Worm (Caenorhabditis elegans) whole organism, L1 larva: Measurements from ENCODE around the gene F20G2.1.

Source experiments
- C16A3.4 ChIP-seq: fragments of 150-350 bp; optimal IDR thresholded peaks from 2 replicates; lab custom pipeline; 2014; ENCODE audit warnings: missing biosample characterization, missing genetic modification characterization
- C34B4.2 ChIP-seq: sonication (generic microtip); optimal IDR thresholded peaks from 2 replicates; lab custom pipeline; 2017; ENCODE audit warnings: mild to moderate bottlenecking, missing genetic modification characterization, missing compliant biosample characterization
- F16B12.6 ChIP-seq: fragments of 150-350 bp; optimal IDR thresholded peaks from 2 replicates; lab custom pipeline; 2014; ENCODE audit warnings: missing biosample characterization, missing genetic modification characterization
- aly-2 ChIP-seq: fragments of 150-350 bp; optimal IDR thresholded peaks from 2 replicates; lab custom pipeline; 2014; ENCODE audit warnings: missing biosample characterization, missing genetic modification characterization
- ama-1 ChIP-seq: fragments of 150-350 bp; optimal IDR thresholded peaks from 2 replicates; lab custom pipeline; 2014
- blmp-1 ChIP-seq: fragments of 150-350 bp; optimal IDR thresholded peaks from 2 replicates; lab custom pipeline; 2014; ENCODE audit warnings: missing biosample characterization, missing genetic modification characterization
- ceh-63 ChIP-seq: fragments of 200-800 bp; sonication (Bioruptor generic); optimal IDR thresholded peaks from 2 replicates; lab custom pipeline; 2018; ENCODE audit warnings: mild to moderate bottlenecking, missing genetic modification characterization, missing compliant biosample characterization
- ceh-8 ChIP-seq: fragments of 200-800 bp; sonication (Bioruptor generic); optimal IDR thresholded peaks from 2 replicates; lab custom pipeline; 2018; ENCODE audit warnings: mild to moderate bottlenecking, missing genetic modification characterization, moderate library complexity, missing compliant biosample characterization
- ces-1 ChIP-seq: fragments of 150-350 bp; optimal IDR thresholded peaks from 2 replicates; lab custom pipeline; 2014; ENCODE audit warnings: missing biosample characterization, missing genetic modification reagents, missing genetic modification characterization
- dsc-1 ChIP-seq: sonication (generic microtip); optimal IDR thresholded peaks from 2 replicates; lab custom pipeline; 2016; ENCODE audit warnings: mild to moderate bottlenecking, missing genetic modification characterization, missing compliant biosample characterization
- efl-3 ChIP-seq: fragments of 200-800 bp; sonication (Bioruptor generic); optimal IDR thresholded peaks from 2 replicates; lab custom pipeline; 2018; ENCODE audit warnings: mild to moderate bottlenecking, missing genetic modification characterization, missing compliant biosample characterization
- elt-2 ChIP-seq: sonication (generic microtip); optimal IDR thresholded peaks from 2 replicates; lab custom pipeline; 2016; ENCODE audit warnings: missing genetic modification characterization, mild to moderate bottlenecking, inconsistent platforms, missing compliant biosample characterization, missing genetic modification reagents
- elt-3 ChIP-seq, 6 experiments: fragments of 150-350 bp in 1 of 6; sonication (generic microtip); optimal IDR thresholded peaks; 2 replicates each; lab custom pipeline; 2017 to 2018; ENCODE audit warnings: missing biosample characterization in 6 of 6, missing genetic modification characterization in 6 of 6, inconsistent platforms in 1 of 6
- ets-5 ChIP-seq: fragments of 200-800 bp; sonication (Bioruptor generic); IDR thresholded peaks from 2 replicates; pipeline ENCODE4 v1.3.6; 2022; ENCODE audit warnings: missing genetic modification characterization, missing compliant biosample characterization
- fkh-10 ChIP-seq: sonication (generic microtip); optimal IDR thresholded peaks from 2 replicates; lab custom pipeline; 2017; ENCODE audit warnings: missing biosample characterization, missing genetic modification reagents, missing genetic modification characterization
- fkh-4 ChIP-seq: sonication (generic microtip); optimal IDR thresholded peaks from 2 replicates; lab custom pipeline; 2016; ENCODE audit warnings: missing compliant biosample characterization, missing genetic modification characterization, borderline replicate concordance
- fkh-8 ChIP-seq: sonication (generic microtip); optimal IDR thresholded peaks from 2 replicates; lab custom pipeline; 2016; ENCODE audit warnings: mild to moderate bottlenecking, missing genetic modification characterization, missing compliant biosample characterization
- grh-1 ChIP-seq: fragments of 200-800 bp; sonication (Bioruptor generic); IDR thresholded peaks from 2 replicates; pipeline ENCODE4 v1.3.6; 2022; ENCODE audit warnings: missing genetic modification reagents, missing genetic modification characterization, missing compliant biosample characterization
- hlh-17 ChIP-seq: fragments of 200-800 bp; sonication (Bioruptor generic); optimal IDR thresholded peaks from 2 replicates; lab custom pipeline; 2018; ENCODE audit warnings: missing genetic modification characterization, mild to moderate bottlenecking, missing compliant biosample characterization, moderate library complexity, borderline replicate concordance
- irx-1 ChIP-seq: sonication (generic microtip); optimal IDR thresholded peaks from 2 replicates; lab custom pipeline; 2016; ENCODE audit warnings: missing genetic modification characterization, missing compliant biosample characterization
- isw-1 ChIP-seq: fragments of 200-800 bp; sonication (Bioruptor generic); IDR thresholded peaks from 2 replicates; pipeline ENCODE4 v1.3.6; 2022; ENCODE audit warnings: missing genetic modification characterization, missing compliant biosample characterization
- jun-1 ChIP-seq: fragments of 150-350 bp; optimal IDR thresholded peaks from 2 replicates; lab custom pipeline; 2014; ENCODE audit warnings: missing biosample characterization, missing genetic modification reagents, missing genetic modification characterization
- lin-13 ChIP-seq: fragments of 150-350 bp; optimal IDR thresholded peaks from 2 replicates; lab custom pipeline; 2014; ENCODE audit warnings: missing biosample characterization, missing genetic modification reagents, missing genetic modification characterization
- lin-14 ChIP-seq: fragments of 200-800 bp; sonication (Bioruptor generic); optimal IDR thresholded peaks from 2 replicates; lab custom pipeline; 2018; ENCODE audit warnings: mild to moderate bottlenecking, missing genetic modification characterization, moderate library complexity, missing compliant biosample characterization
- lin-39 ChIP-seq: fragments of 150-350 bp; optimal IDR thresholded peaks from 2 replicates; lab custom pipeline; 2014; ENCODE audit warnings: missing biosample characterization, missing genetic modification reagents, missing genetic modification characterization
- lir-3 ChIP-seq: sonication (generic microtip); optimal IDR thresholded peaks from 2 replicates; lab custom pipeline; 2016; ENCODE audit warnings: mild to moderate bottlenecking, missing genetic modification characterization, moderate library complexity, missing compliant biosample characterization; ENCODE audit not compliant: poor library complexity
- lsy-2 ChIP-seq, 2 experiments: fragments of 150-350 bp; optimal IDR thresholded peaks; 2 replicates each; lab custom pipeline; 2014; ENCODE audit warnings: missing biosample characterization in 2 of 2, missing genetic modification characterization in 2 of 2
- mef-2 ChIP-seq: fragments of 150-350 bp; optimal IDR thresholded peaks from 2 replicates; lab custom pipeline; 2014; ENCODE audit warnings: missing biosample characterization, missing genetic modification characterization
- mep-1 ChIP-seq: fragments of 150-350 bp; optimal IDR thresholded peaks from 2 replicates; lab custom pipeline; 2014; ENCODE audit warnings: missing biosample characterization, missing genetic modification characterization
- nhr-11 ChIP-seq: fragments of 150-350 bp; optimal IDR thresholded peaks from 2 replicates; lab custom pipeline; 2014; ENCODE audit warnings: missing biosample characterization, missing genetic modification characterization
- nhr-19 ChIP-seq: fragments of 200-800 bp; sonication (Bioruptor generic); conservative IDR thresholded peaks from 2 replicates; pipeline ENCODE4 v1.3.6; 2022; ENCODE audit warnings: missing genetic modification characterization, missing compliant biosample characterization
- nhr-20 ChIP-seq: sonication (generic microtip); optimal IDR thresholded peaks from 2 replicates; lab custom pipeline; 2016; ENCODE audit warnings: mild to moderate bottlenecking, missing genetic modification characterization, missing compliant biosample characterization
- nhr-47 ChIP-seq: sonication (generic microtip); optimal IDR thresholded peaks from 2 replicates; lab custom pipeline; 2016; ENCODE audit warnings: mild to moderate bottlenecking, missing genetic modification characterization, moderate library complexity, missing compliant biosample characterization
- nhr-76 ChIP-seq: sonication (generic microtip); optimal IDR thresholded peaks from 2 replicates; lab custom pipeline; 2017; ENCODE audit warnings: missing biosample characterization, missing genetic modification characterization
- nhr-84 ChIP-seq: sonication (generic microtip); optimal IDR thresholded peaks from 2 replicates; lab custom pipeline; 2017; ENCODE audit warnings: missing biosample characterization, missing genetic modification characterization
- nhr-85 ChIP-seq: sonication (generic microtip); peaks from one replicate; lab custom pipeline; 2016; ENCODE audit warnings: missing genetic modification characterization, inconsistent platforms, missing compliant biosample characterization
- nhr-90 ChIP-seq: sonication (generic microtip); optimal IDR thresholded peaks from 2 replicates; lab custom pipeline; 2016; ENCODE audit warnings: mild to moderate bottlenecking, missing genetic modification characterization, missing compliant biosample characterization; ENCODE audit not compliant: poor library complexity
- pag-3 ChIP-seq: sonication (generic microtip); optimal IDR thresholded peaks from 2 replicates; lab custom pipeline; 2017; ENCODE audit warnings: missing genetic modification characterization, mild to moderate bottlenecking, missing compliant biosample characterization, antibody characterized with exemption, borderline replicate concordance; ENCODE audit not compliant: insufficient read depth
- rnt-1 ChIP-seq: sonication (generic microtip); optimal IDR thresholded peaks from 2 replicates; lab custom pipeline; 2016; ENCODE audit warnings: mild to moderate bottlenecking, missing genetic modification characterization, moderate library complexity, missing compliant biosample characterization
- skn-1 ChIP-seq: fragments of 150-350 bp; optimal IDR thresholded peaks from 2 replicates; lab custom pipeline; 2014; ENCODE audit warnings: missing biosample characterization, missing genetic modification characterization
- snpc-4 ChIP-seq: fragments of 150-350 bp; optimal IDR thresholded peaks from 2 replicates; lab custom pipeline; 2014; ENCODE audit warnings: missing biosample characterization, missing genetic modification characterization
- snu-23 ChIP-seq: sonication (generic microtip); optimal IDR thresholded peaks from 2 replicates; lab custom pipeline; 2016; ENCODE audit warnings: missing genetic modification characterization, missing compliant biosample characterization
- tlp-1 ChIP-seq: fragments of 150-350 bp; optimal IDR thresholded peaks from 2 replicates; lab custom pipeline; 2014; ENCODE audit warnings: missing biosample characterization, missing genetic modification characterization
- unc-130 ChIP-seq: fragments of 150-350 bp; optimal IDR thresholded peaks from 2 replicates; lab custom pipeline; 2017; ENCODE audit warnings: missing biosample characterization, missing genetic modification characterization, inconsistent platforms
- unc-30 ChIP-seq: sonication (generic microtip); optimal IDR thresholded peaks from 2 replicates; lab custom pipeline; 2017; ENCODE audit warnings: missing biosample characterization, missing genetic modification characterization
- unc-62 ChIP-seq: fragments of 150-350 bp; optimal IDR thresholded peaks from 2 replicates; lab custom pipeline; 2014; ENCODE audit warnings: missing biosample characterization, missing genetic modification reagents, missing genetic modification characterization
- unc-98 ChIP-seq: fragments of 200-800 bp; sonication (Bioruptor generic); IDR thresholded peaks from 2 replicates; pipeline ENCODE4 v1.3.6; 2022; ENCODE audit warnings: missing genetic modification characterization, missing compliant biosample characterization
- vab-15 ChIP-seq: sonication (generic microtip); optimal IDR thresholded peaks from 2 replicates; lab custom pipeline; 2017; ENCODE audit warnings: missing genotype, mild to moderate bottlenecking, missing genetic modification characterization, missing compliant biosample characterization
- zag-1 ChIP-seq: fragments of 150-350 bp; optimal IDR thresholded peaks from 2 replicates; lab custom pipeline; 2014; ENCODE audit warnings: missing biosample characterization, missing genetic modification characterization
- ztf-4 ChIP-seq: fragments of 150-350 bp; optimal IDR thresholded peaks from 2 replicates; lab custom pipeline; 2014; ENCODE audit warnings: missing biosample characterization, missing genetic modification characterization

Gene F20G2.1

ce11 chrV:13790557-13790956 is 37.2 kb upstream of the F20G2.1 start (continued):
- no peak for TF ChIP-seq ztf-4 (tag; lab: Kevin White, UChicago)
- TF ChIP-seq mef-2 (tag; lab: Kevin White, UChicago), result no peak
- no peak for TF ChIP-seq ama-1 (lab: Kevin White, UChicago)
- TF ChIP-seq grh-1 (GFP tag; lab: Robert Waterston, UW), result peak; percentile 91
- no peak for TF ChIP-seq dsc-1
- TF ChIP-seq ces-1 (GFP tag; lab: Kevin White, UChicago), result no peak
- no peak for TF ChIP-seq aly-2 (tag; lab: Kevin White, UChicago)
- no peak for TF ChIP-seq efl-3 (GFP tag; lab: Kevin White, UChicago)
- no peak for TF ChIP-seq fkh-10
- no peak for TF ChIP-seq nhr-84
- TF ChIP-seq vab-15, result peak; percentile 32
- no peak for TF ChIP-seq unc-62 (GFP tag; lab: Kevin White, UChicago)
- peak; percentile 93 for TF ChIP-seq nhr-85 (tag; lab: Kevin White, UChicago)
- TF ChIP-seq unc-130 (tag; lab: Kevin White, UChicago), result peak; percentile 31
- no peak for TF ChIP-seq skn-1 (tag; lab: Kevin White, UChicago)
- TF ChIP-seq, all 84 proteins: peak for 19

- TF ChIP-seq ceh-63 (GFP tag; lab: Kevin White, UChicago) (no peak), tlp-1 (tag; lab: Kevin White, UChicago) (no peak), fkh-8 (peak; percentile 6)
Observed at ce11 chrV:13790117-13790516, 36.7 kb upstream of the F20G2.1 start.

ce11 chrV:13789362-13789761 is 36.0 kb upstream of the F20G2.1 start:
- TF ChIP-seq lir-3, result peak; percentile 73
- TF ChIP-seq vab-15, result no peak
- peak; percentile 64 for TF ChIP-seq nhr-90 (tag; lab: Kevin White, UChicago)
- peak; percentile 39 for TF ChIP-seq snpc-4 (tag; lab: Kevin White, UChicago)
- TF ChIP-seq nhr-20 (tag; lab: Kevin White, UChicago), result peak; percentile 90
- peak; percentile 89 for TF ChIP-seq C16A3.4 (tag; lab: Kevin White, UChicago)
- TF ChIP-seq ces-1 (GFP tag; lab: Kevin White, UChicago), result no peak
- no peak for TF ChIP-seq nhr-76 (tag; lab: Kevin White, UChicago)
- no peak for TF ChIP-seq fkh-4 (tag; lab: Kevin White, UChicago)
- TF ChIP-seq F16B12.6 (tag; lab: Kevin White, UChicago), result peak; percentile 19
- TF ChIP-seq ets-5, result no peak
- no peak for TF ChIP-seq unc-30 (tag; lab: Kevin White, UChicago)
- peak; percentile 76 for TF ChIP-seq ztf-4 (tag; lab: Kevin White, UChicago)
- peak; percentile 49 for TF ChIP-seq lin-39 (tag; lab: Kevin White, UChicago)
- TF ChIP-seq snu-23 (GFP tag; lab: Kevin White, UChicago), result peak; percentile 93
- peak; percentile 77 to 94 for TF ChIP-seq lsy-2 (tag; optimal IDR thresholded peaks at IDR 0.05; lab: Kevin White, UChicago)
- no peak for TF ChIP-seq ceh-8 (GFP tag; lab: Kevin White, UChicago)
- peak; percentile 80 for TF ChIP-seq rnt-1 (tag; lab: Kevin White, UChicago)
- TF ChIP-seq grh-1 (GFP tag; lab: Robert Waterston, UW), result peak; percentile 55
- TF ChIP-seq nhr-47 (tag; lab: Kevin White, UChicago), result peak; percentile 83
- no peak for TF ChIP-seq tlp-1 (tag; lab: Kevin White, UChicago)
- peak; percentile 70 for TF ChIP-seq isw-1 (GFP tag; lab: Robert Waterston, UW)
- TF ChIP-seq mep-1, result peak; percentile 77
- no peak for TF ChIP-seq irx-1
- no peak for TF ChIP-seq nhr-84
- peak; percentile 65 for TF ChIP-seq blmp-1
- TF ChIP-seq lin-14 (GFP tag; lab: Kevin White, UChicago), result peak; percentile 98
- peak in 2 of 6 experiments; percentile 53 to 54 for TF ChIP-seq elt-3 (tag; optimal IDR thresholded peaks at IDR 0.05; lab: Kevin White, UChicago)
- no peak for TF ChIP-seq pag-3
- peak; percentile 74 for TF ChIP-seq lin-13 (GFP tag; lab: Kevin White, UChicago)
- TF ChIP-seq unc-98 (GFP tag; lab: Robert Waterston, UW), result no peak
- TF ChIP-seq zag-1, result no peak
- peak; percentile 5 for TF ChIP-seq nhr-11 (tag; lab: Kevin White, UChicago)
- TF ChIP-seq elt-2 (tag; lab: Kevin White, UChicago), result peak; percentile 75
- peak; percentile 84 for TF ChIP-seq nhr-19 (GFP tag; lab: Robert Waterston, UW)
- TF ChIP-seq jun-1 (tag; lab: Kevin White, UChicago), result peak; percentile 65
- TF ChIP-seq hlh-17 (GFP tag; lab: Kevin White, UChicago), result no peak
- TF ChIP-seq C34B4.2, result no peak
